Fruit fly (Drosophila melanogaster): ENCODE data around the gene VAChT.

The VAChT gene

DNA sequence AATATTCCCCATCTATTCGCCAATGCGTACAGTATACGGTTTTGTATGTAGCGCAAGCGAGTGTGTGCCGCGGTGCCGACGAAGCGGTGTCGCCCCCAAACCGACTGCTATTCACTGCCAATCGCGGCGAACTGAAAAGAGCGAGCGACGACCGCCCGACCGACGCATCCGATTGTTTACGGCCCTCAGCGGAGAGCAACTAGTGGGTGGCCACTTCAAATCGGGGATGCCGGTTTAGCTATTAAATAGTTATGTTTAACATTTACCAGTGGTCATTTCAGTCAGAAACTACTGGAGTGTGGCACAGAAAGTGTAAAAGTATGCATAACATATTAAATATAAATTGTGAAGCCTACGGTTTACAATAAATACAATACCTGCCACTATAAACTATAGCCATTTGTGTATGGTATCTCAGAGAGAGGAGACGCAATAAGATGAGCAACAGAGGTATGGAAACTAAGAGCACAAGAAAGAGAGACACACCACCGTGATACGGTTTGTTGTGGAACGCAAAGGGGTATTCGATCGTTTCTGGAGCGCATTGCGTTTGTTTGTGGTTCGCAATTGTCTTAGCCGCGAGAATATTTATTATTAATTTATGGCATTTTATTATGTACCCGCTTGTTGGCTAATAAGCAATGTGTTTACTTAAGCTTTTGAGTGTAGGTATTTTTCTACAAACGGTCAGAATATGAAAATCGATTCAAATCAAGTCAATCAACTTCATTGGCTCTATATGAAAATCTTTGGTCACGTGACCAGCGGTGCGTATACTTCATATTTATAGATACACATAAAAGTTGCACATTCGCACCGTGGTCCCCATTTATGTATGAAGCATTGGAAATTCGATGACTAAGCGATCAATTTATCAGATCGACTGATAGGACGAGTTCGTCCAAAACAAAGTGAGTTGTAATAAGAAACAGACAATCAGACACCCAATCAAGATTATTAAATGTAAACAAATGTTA, 35.0 kb downstream of the VAChT start (continued):
- TF ChIP-seq CG6254 (GFP tag; optimal IDR thresholded peaks at IDR 0.05) (no peak), gcm2 (GFP tag; optimal IDR thresholded peaks at IDR 0.05) (no peak), Mad (GFP tag; optimal IDR thresholded peaks at IDR 0.05) (no peak), CG4328 (GFP tag; optimal IDR thresholded peaks at IDR 0.05) (no peak), klu (GFP tag; IDR thresholded peaks at IDR 0.05) (no peak), D (optimal IDR thresholded peaks at IDR 0.05) (no peak), D (GFP tag; optimal IDR thresholded peaks at IDR 0.05) (no peak), CG7839 (tag; optimal IDR thresholded peaks at IDR 0.05) (no peak), p53 (GFP tag; optimal IDR thresholded peaks at IDR 0.05) (no peak), CG10366 (GFP tag; IDR thresholded peaks at IDR 0.05) (no peak), CG3163 (GFP tag; optimal IDR thresholded peaks at IDR 0.05) (peak; percentile 85), Mrtf (GFP tag; IDR thresholded peaks at IDR 0.05) (no peak), C15 (GFP tag; IDR thresholded peaks at IDR 0.05) (no peak), CG4820 (GFP tag; optimal IDR thresholded peaks at IDR 0.05) (no peak), ara (GFP tag; IDR thresholded peaks at IDR 0.05) (no peak), Dp (GFP tag; optimal IDR thresholded peaks at IDR 0.05) (no peak), H2.0 (GFP tag; IDR thresholded peaks at IDR 0.05) (0 out of 2 replicates have a peak, but pooled peaks have one; percentile 6), CG11504 (tag; optimal IDR thresholded peaks at IDR 0.05) (no peak), Scr (GFP tag; IDR thresholded peaks at IDR 0.05; ENCODE audit: partially characterized antibody) (no peak), Myb (GFP tag; optimal IDR thresholded peaks at IDR 0.05) (no peak), kni (GFP tag; optimal IDR thresholded peaks at IDR 0.05) (peak; percentile 53), Trl (optimal IDR thresholded peaks at IDR 0.05) (peak; percentile 88 to 98), Trl (GFP tag; optimal IDR thresholded peaks at IDR 0.05) (no peak), CG4424 (GFP tag; optimal IDR thresholded peaks at IDR 0.05) (no peak), pho (GFP tag; optimal IDR thresholded peaks at IDR 0.05) (no peak), Abd-B (GFP tag; optimal IDR thresholded peaks at IDR 0.05) (no peak), CG2202 (tag; optimal IDR thresholded peaks at IDR 0.05) (no peak), CG9932 (GFP tag; IDR thresholded peaks at IDR 0.05) (peak; percentile 37; the same call in 1 of the 2 replicates), CG12104 (GFP tag; optimal IDR thresholded peaks at IDR 0.05) (peak; percentile 11), CG12659 (GFP tag; optimal IDR thresholded peaks at IDR 0.05) (no peak), fd3F (GFP tag; optimal IDR thresholded peaks at IDR 0.05) (no peak), nom (GFP tag; optimal IDR thresholded peaks at IDR 0.05) (peak; percentile 28), CG17186 (GFP tag; optimal IDR thresholded peaks at IDR 0.05) (no peak), cas (GFP tag; IDR thresholded peaks at IDR 0.05) (no peak), CG16863 (GFP tag; optimal IDR thresholded peaks at IDR 0.05) (no peak), sima (GFP tag; optimal IDR thresholded peaks at IDR 0.05) (no peak), ATbp (GFP tag; optimal IDR thresholded peaks at IDR 0.05) (no peak), Opbp (GFP tag; IDR thresholded peaks at IDR 0.05; ENCODE audit: partially characterized antibody) (peak; percentile 46; the same call in 2 of the 3 replicates), gsb (GFP tag; IDR thresholded peaks at IDR 0.05) (no peak), bsh (GFP tag; optimal IDR thresholded peaks at IDR 0.05) (no peak), ewg (GFP tag; optimal IDR thresholded peaks at IDR 0.05) (no peak), dm (GFP tag; optimal IDR thresholded peaks at IDR 0.05) (no peak), CG15479 (GFP tag; optimal IDR thresholded peaks at IDR 0.05) (no peak), CG12391 (tag; optimal IDR thresholded peaks at IDR 0.05) (no peak), Optix (GFP tag; IDR thresholded peaks at IDR 0.05) (no peak), CG6272 (GFP tag; IDR thresholded peaks at IDR 0.05) (peak; percentile 28; the same call in 1 of the 2 replicates), CG11085 (GFP tag; IDR thresholded peaks at IDR 0.05) (no peak), CG13424 (tag; optimal IDR thresholded peaks at IDR 0.05) (no peak), Eip74EF (GFP tag; optimal IDR thresholded peaks at IDR 0.05) (no peak)

All from whole organism, embryonic.